Fruit fly (Drosophila melanogaster) whole organism, embryonic: Measurements from ENCODE around the gene Rpn10.

ENCODE experiments used
- Antp ChIP-seq: fragments of 200-800 bp; sonication (Bioruptor generic); optimal IDR thresholded peaks from 3 replicates; lab custom pipeline; 2016; ENCODE audit warnings: missing biosample characterization, missing genetic modification characterization
- CG1024 ChIP-seq: fragments of 200-800 bp; sonication (Bioruptor generic); IDR thresholded peaks from 2 replicates; pipeline ENCODE4 v1.3.6; 2022; ENCODE audit warnings: missing biosample characterization, missing genetic modification characterization
- CG10565 ChIP-seq: fragments of 200-800 bp; sonication (Bioruptor generic); optimal IDR thresholded peaks from 3 replicates; lab custom pipeline; 2016; ENCODE audit warnings: missing biosample characterization, mild to moderate bottlenecking, missing genetic modification characterization
- CG12071 ChIP-seq: fragments of 200-800 bp; sonication (Bioruptor generic); optimal IDR thresholded peaks from 3 replicates; lab custom pipeline; 2018; ENCODE audit warnings: missing biosample characterization, mild to moderate bottlenecking, missing genetic modification characterization
- CG12659 ChIP-seq: fragments of 200-800 bp; sonication (Bioruptor generic); optimal IDR thresholded peaks from 3 replicates; lab custom pipeline; 2017; ENCODE audit warnings: mild to moderate bottlenecking, missing biosample characterization, missing genetic modification reagents, missing genetic modification characterization
- CG13123 ChIP-seq: fragments of 200-800 bp; sonication (Bioruptor generic); optimal IDR thresholded peaks from 2 replicates; lab custom pipeline; 2016; ENCODE audit warnings: missing biosample characterization, missing genetic modification characterization
- CG14014 ChIP-seq: fragments of 200-800 bp; sonication (Bioruptor generic); IDR thresholded peaks from 2 replicates; pipeline ENCODE4 v1.3.6; 2022; ENCODE audit warnings: missing biosample characterization, missing genetic modification characterization
- CG14965 ChIP-seq: fragments of 200-800 bp; sonication (Bioruptor generic); optimal IDR thresholded peaks from 2 replicates; lab custom pipeline; 2016; ENCODE audit warnings: missing biosample characterization, missing genetic modification characterization, borderline replicate concordance
- CG16813 ChIP-seq: fragments of 200-800 bp; sonication (Bioruptor generic); IDR thresholded peaks from 3 replicates; pipeline ENCODE4 v1.3.6; 2022; ENCODE audit warnings: missing biosample characterization, missing genetic modification characterization; ENCODE audit not compliant: partially characterized antibody
- CG17361 ChIP-seq: fragments of 200-800 bp; sonication (Bioruptor generic); IDR thresholded peaks from 3 replicates; pipeline ENCODE4 v1.3.6; 2022; ENCODE audit warnings: missing biosample characterization, missing genetic modification characterization
- CG17568 ChIP-seq: fragments of 200-800 bp; sonication (Bioruptor generic); optimal IDR thresholded peaks from 2 replicates; lab custom pipeline; 2018; ENCODE audit warnings: missing biosample characterization, mild to moderate bottlenecking, missing genetic modification characterization, moderate library complexity
- CG32767 ChIP-seq: fragments of 200-800 bp; sonication (Bioruptor generic); IDR thresholded peaks from 2 replicates; pipeline ENCODE4 v1.3.6; 2022; ENCODE audit warnings: missing biosample characterization, missing genetic modification characterization
- CG6272 ChIP-seq: fragments of 200-800 bp; sonication (Bioruptor generic); IDR thresholded peaks from 2 replicates; pipeline ENCODE4 v1.3.6; 2022; ENCODE audit warnings: missing biosample characterization, missing genetic modification characterization
- CG8359 ChIP-seq: fragments of 200-800 bp; sonication (Bioruptor generic); optimal IDR thresholded peaks from 2 replicates; lab custom pipeline; 2017; ENCODE audit warnings: missing biosample characterization, mild to moderate bottlenecking, missing genetic modification characterization, borderline replicate concordance
- CG8944 ChIP-seq: fragments of 200-800 bp; sonication (Bioruptor generic); optimal IDR thresholded peaks from 3 replicates; lab custom pipeline; 2016; ENCODE audit warnings: missing biosample characterization, missing genetic modification characterization
- Deaf1 ChIP-seq: fragments of 200-800 bp; optimal IDR thresholded peaks from 3 replicates; lab custom pipeline; 2019; ENCODE audit warnings: missing biosample characterization, mild to moderate bottlenecking, missing genetic modification characterization, moderate library complexity
- Dip2 ChIP-seq: fragments of 200-800 bp; sonication (Bioruptor generic); IDR thresholded peaks from 2 replicates; pipeline ENCODE4 v1.3.6; 2022; ENCODE audit warnings: missing biosample characterization, missing genetic modification characterization
- E2f1 ChIP-seq: fragments of 200-800 bp; sonication (Bioruptor generic); IDR thresholded peaks from 2 replicates; pipeline ENCODE4 v1.3.6; 2022; ENCODE audit warnings: missing biosample characterization, missing genetic modification characterization
- Fer1 ChIP-seq: fragments of 200-800 bp; sonication (Bioruptor generic); optimal IDR thresholded peaks from 2 replicates; lab custom pipeline; 2017; ENCODE audit warnings: missing biosample characterization, mild to moderate bottlenecking, missing genetic modification characterization
- Fer3 ChIP-seq: fragments of 200-800 bp; sonication (Bioruptor generic); optimal IDR thresholded peaks from 2 replicates; lab custom pipeline; 2018; ENCODE audit warnings: missing biosample characterization, mild to moderate bottlenecking, missing genetic modification characterization, moderate library complexity
- GATAe ChIP-seq: fragments of 200-800 bp; sonication (Bioruptor generic); conservative IDR thresholded peaks from 2 replicates; pipeline ENCODE4 v1.3.6; 2022; ENCODE audit warnings: missing biosample characterization, missing genetic modification characterization
- HLH54F ChIP-seq: fragments of 200-800 bp; sonication (Bioruptor generic); optimal IDR thresholded peaks from 3 replicates; lab custom pipeline; 2016; ENCODE audit warnings: missing biosample characterization, missing genetic modification characterization
- HLHmδ ChIP-seq: fragments of 200-800 bp; sonication (Bioruptor generic); optimal IDR thresholded peaks from 2 replicates; lab custom pipeline; 2018; ENCODE audit warnings: missing biosample characterization, mild to moderate bottlenecking, missing genetic modification characterization, moderate library complexity
- HmgD ChIP-seq: fragments of 200-800 bp; sonication (Bioruptor generic); optimal IDR thresholded peaks from 3 replicates; lab custom pipeline; 2016; ENCODE audit warnings: missing biosample characterization, missing genetic modification characterization
- Hr51 ChIP-seq, 2 experiments: fragments of 200-800 bp; sonication (Bioruptor generic); optimal IDR thresholded peaks; 2 replicates in 1 of 2; 3 replicates in 1 of 2; lab custom pipeline; 2016 to 2018; ENCODE audit warnings: missing biosample characterization in 2 of 2, missing genetic modification characterization in 2 of 2, mild to moderate bottlenecking in 1 of 2, moderate library complexity in 1 of 2
- Lhr ChIP-seq: fragments of 200-800 bp; sonication (Bioruptor generic); optimal IDR thresholded peaks from 3 replicates; lab custom pipeline; 2017; ENCODE audit warnings: mild to moderate bottlenecking, missing biosample characterization, missing genetic modification reagents, missing genetic modification characterization
- Meics ChIP-seq: fragments of 200-800 bp; sonication (Bioruptor generic); optimal IDR thresholded peaks from 2 replicates; lab custom pipeline; 2017; ENCODE audit warnings: missing biosample characterization, mild to moderate bottlenecking, missing genetic modification characterization
- PHDP ChIP-seq: fragments of 200-800 bp; sonication (Bioruptor generic); optimal IDR thresholded peaks from 3 replicates; lab custom pipeline; 2018; ENCODE audit warnings: missing biosample characterization, mild to moderate bottlenecking, missing genetic modification characterization, moderate library complexity
- Poxn ChIP-seq: fragments of 200-800 bp; sonication (Bioruptor generic); IDR thresholded peaks from 2 replicates; pipeline ENCODE4 v1.3.6; 2022; ENCODE audit warnings: missing biosample characterization, missing genetic modification characterization
- Sin3A ChIP-seq: fragments of >200 bp; optimal IDR thresholded peaks from 2 replicates; lab custom pipeline; 2018
- Usf ChIP-seq: fragments of 200-800 bp; sonication (Bioruptor generic); optimal IDR thresholded peaks from 2 replicates; lab custom pipeline; 2017; ENCODE audit warnings: missing genotype, missing biosample characterization, missing genetic modification characterization
- az2 ChIP-seq: fragments of 200-800 bp; sonication (Bioruptor generic); optimal IDR thresholded peaks from 3 replicates; lab custom pipeline; 2016; ENCODE audit warnings: missing biosample characterization, missing genetic modification characterization
- bbx ChIP-seq: fragments of 200-800 bp; sonication (Bioruptor generic); IDR thresholded peaks from 2 replicates; pipeline ENCODE4 v1.3.6; 2022; ENCODE audit warnings: missing biosample characterization, missing genetic modification characterization; ENCODE audit not compliant: partially characterized antibody
- cas ChIP-seq: fragments of 200-800 bp; sonication (Bioruptor generic); IDR thresholded peaks from 2 replicates; pipeline ENCODE4 v1.3.6; 2022; ENCODE audit warnings: missing biosample characterization, missing genetic modification characterization
- caup ChIP-seq: fragments of 200-800 bp; sonication (Bioruptor generic); optimal IDR thresholded peaks from 3 replicates; lab custom pipeline; 2017; ENCODE audit warnings: missing biosample characterization, mild to moderate bottlenecking, missing genetic modification characterization, moderate library complexity; ENCODE audit not compliant: severe bottlenecking
- chm ChIP-seq: fragments of 200-800 bp; sonication (Bioruptor generic); IDR thresholded peaks from 2 replicates; pipeline ENCODE4 v1.3.6; 2022; ENCODE audit warnings: missing biosample characterization, missing genetic modification characterization
- dmrt99B ChIP-seq: fragments of 200-800 bp; sonication (Bioruptor generic); optimal IDR thresholded peaks from 2 replicates; lab custom pipeline; 2018; ENCODE audit warnings: missing biosample characterization, mild to moderate bottlenecking, missing genetic modification characterization, moderate library complexity
- eve ChIP-seq, 2 experiments: fragments of >200 bp; optimal IDR thresholded peaks; 2 replicates each; lab custom pipeline; 2017; ENCODE audit warnings: missing biosample characterization in 2 of 2, missing genetic modification characterization in 2 of 2
- exex ChIP-seq: fragments of 200-800 bp; sonication (Bioruptor generic); optimal IDR thresholded peaks from 4 replicates; lab custom pipeline; 2018; ENCODE audit warnings: missing biosample characterization, mild to moderate bottlenecking, missing genetic modification characterization, moderate library complexity
- eyg ChIP-seq: fragments of 200-800 bp; sonication (Bioruptor generic); optimal IDR thresholded peaks from 3 replicates; lab custom pipeline; 2016; ENCODE audit warnings: missing biosample characterization, missing genetic modification characterization
- ftz-f1 ChIP-seq: fragments of 200-800 bp; sonication (Bioruptor generic); optimal IDR thresholded peaks from 2 replicates; lab custom pipeline; 2016; ENCODE audit warnings: missing biosample characterization, missing genetic modification characterization
- gt ChIP-seq: fragments of 200-800 bp; sonication (Bioruptor generic); IDR thresholded peaks from 2 replicates; pipeline ENCODE4 v1.3.6; 2022; ENCODE audit warnings: missing biosample characterization, missing genetic modification characterization
- ham ChIP-seq: fragments of 200-800 bp; sonication (Bioruptor generic); IDR thresholded peaks from 2 replicates; pipeline ENCODE4 v1.3.6; 2022; ENCODE audit warnings: missing biosample characterization, missing genetic modification characterization
- lmd ChIP-seq: fragments of 200-800 bp; sonication (Bioruptor generic); IDR thresholded peaks from 2 replicates; pipeline ENCODE4 v1.3.6; 2022; ENCODE audit warnings: missing biosample characterization, missing genetic modification characterization
- odd ChIP-seq: fragments of 200-800 bp; sonication (Bioruptor generic); optimal IDR thresholded peaks from 2 replicates; lab custom pipeline; 2017; ENCODE audit warnings: missing biosample characterization, mild to moderate bottlenecking, missing genetic modification characterization
- onecut ChIP-seq: fragments of 200-800 bp; sonication (Bioruptor generic); IDR thresholded peaks from 2 replicates; pipeline ENCODE4 v1.3.6; 2022; ENCODE audit warnings: missing biosample characterization, missing genetic modification characterization
- sens-2 ChIP-seq: fragments of 200-800 bp; sonication (Bioruptor generic); IDR thresholded peaks from 2 replicates; pipeline ENCODE4 v1.3.6; 2022; ENCODE audit warnings: missing biosample characterization, missing genetic modification characterization
- sob ChIP-seq: fragments of 200-800 bp; sonication (Bioruptor generic); IDR thresholded peaks from 2 replicates; pipeline ENCODE4 v1.3.6; 2022; ENCODE audit warnings: missing biosample characterization, missing genetic modification characterization
- tap ChIP-seq: fragments of 200-800 bp; optimal IDR thresholded peaks from 3 replicates; lab custom pipeline; 2019; ENCODE audit warnings: missing biosample characterization, mild to moderate bottlenecking, missing genetic modification characterization, moderate library complexity
- vvl ChIP-seq: fragments of 200-800 bp; sonication (Bioruptor generic); IDR thresholded peaks from 2 replicates; pipeline ENCODE4 v1.3.6; 2022; ENCODE audit warnings: missing biosample characterization, missing genetic modification characterization
- zen2 ChIP-seq: fragments of 200-800 bp; sonication (Bioruptor generic); IDR thresholded peaks from 3 replicates; pipeline ENCODE4 v1.3.6; 2022; ENCODE audit warnings: missing biosample characterization, missing genetic modification characterization; ENCODE audit not compliant: partially characterized antibody

Gene Rpn10

DNA sequence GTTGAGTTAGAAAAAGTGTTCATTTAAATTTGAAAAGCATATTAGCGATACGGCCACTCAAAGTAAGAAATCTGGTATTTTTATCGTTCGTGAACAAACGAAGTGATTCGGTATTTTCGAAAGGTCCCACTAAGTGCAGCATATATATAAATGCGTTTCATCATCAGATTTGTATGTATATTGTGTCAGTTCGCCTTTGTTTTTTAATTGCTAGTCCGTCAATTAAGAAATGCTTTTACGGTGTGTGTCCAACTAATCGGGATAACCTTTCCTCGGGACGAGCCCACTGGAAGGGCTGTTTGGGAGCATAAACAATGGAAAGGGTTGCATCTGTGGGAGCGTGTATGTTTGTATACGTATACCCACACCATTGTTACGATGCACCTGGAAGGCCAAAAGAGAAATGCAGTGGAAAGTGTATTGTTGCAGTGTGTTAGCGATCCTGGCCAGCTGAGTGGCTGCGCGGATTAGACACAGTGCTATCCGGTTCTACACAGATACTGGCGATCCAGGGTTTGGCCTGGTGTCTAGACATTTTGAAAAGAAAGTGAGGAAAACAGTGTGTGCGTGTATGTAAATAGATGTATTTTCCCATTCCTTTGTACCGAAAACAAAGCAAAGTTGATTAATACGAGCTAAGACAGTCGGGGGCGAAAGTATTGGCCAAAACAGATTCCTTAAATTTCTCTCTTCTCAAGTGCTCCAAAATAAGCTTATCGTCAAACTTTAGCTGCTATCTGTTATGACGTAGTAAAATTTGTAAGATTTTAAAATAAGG is 13.6 kb upstream of the Rpn10 start, which contains the start of gene CG7611 (continued):
- TF ChIP-seq Fer3 (no peak), CG17361 (GFP tag; lab: Robert Waterston, UW) (no peak), HmgD (GFP tag; lab: Kevin White, UChicago) (no peak), dmrt99B (tag; lab: Kevin White, UChicago) (no peak), HLHmδ (no peak), Antp (GFP tag; lab: Kevin White, UChicago) (no peak), vvl (no peak), bbx (GFP tag; lab: Robert Waterston, UW) (no peak), odd (GFP tag; lab: Kevin White, UChicago) (no peak), Deaf1 (tag; lab: Kevin White, UChicago) (no peak), CG1024 (no peak), Sin3A (lab: Kevin White, UChicago) (no peak), Lhr (GFP tag; lab: Kevin White, UChicago) (peak; percentile 17), sob (GFP tag; lab: Robert Waterston, UW) (no peak), Usf (no peak), CG14965 (GFP tag; lab: Kevin White, UChicago) (no peak), chm (GFP tag; lab: Robert Waterston, UW) (no peak), CG14014 (GFP tag; lab: Robert Waterston, UW) (no peak), CG32767 (GFP tag; lab: Robert Waterston, UW) (peak; percentile 78; the same call in 1 of the 2 replicates), sens-2 (GFP tag; lab: Robert Waterston, UW) (no peak), tap (tag; lab: Kevin White, UChicago) (no peak), CG16813 (no peak), onecut (GFP tag; lab: Robert Waterston, UW) (no peak), Meics (GFP tag; lab: Kevin White, UChicago) (no peak), CG13123 (GFP tag; lab: Kevin White, UChicago) (no peak), exex (tag; lab: Kevin White, UChicago) (no peak), HLH54F (no peak), CG6272 (GFP tag; lab: Robert Waterston, UW) (no peak), az2 (GFP tag; lab: Kevin White, UChicago) (no peak), zen2 (no peak), ham (no peak), CG17568 (no peak), eyg (GFP tag; lab: Kevin White, UChicago) (no peak), Poxn (GFP tag; lab: Robert Waterston, UW) (no peak), lmd (no peak), CG12071 (no peak), CG12659 (GFP tag; lab: Kevin White, UChicago) (no peak), CG8944 (GFP tag; lab: Kevin White, UChicago) (no peak), caup (no peak), Hr51 (GFP tag; optimal IDR thresholded peaks at IDR 0.05; lab: Kevin White, UChicago) (no peak), CG10565 (GFP tag; lab: Kevin White, UChicago) (no peak), CG8359 (GFP tag; lab: Kevin White, UChicago) (no peak), ftz-f1 (no peak), Fer1 (no peak), E2f1 (GFP tag; lab: Robert Waterston, UW) (no peak), PHDP (tag; lab: Kevin White, UChicago) (no peak), cas (GFP tag; lab: Robert Waterston, UW) (no peak), Dip2 (GFP tag; lab: Robert Waterston, UW) (no peak), gt (GFP tag; lab: Robert Waterston, UW) (no peak), GATAe (GFP tag; lab: Robert Waterston, UW) (no peak), eve (GFP tag; optimal IDR thresholded peaks at IDR 0.05; lab: Kevin White, UChicago) (no peak)
